Worm (Caenorhabditis elegans) whole organism, L4/young adult: ENCODE measurements around the gene ZK1127.12.

Source experiments
- W03F9.2 ChIP-seq: fragments of 150-350 bp; optimal IDR thresholded peaks from 2 replicates; lab custom pipeline; 2014; ENCODE audit warnings: missing biosample characterization, missing genetic modification characterization
- him-1 ChIP-seq: sonication (generic microtip); optimal IDR thresholded peaks from 2 replicates; lab custom pipeline; 2016; ENCODE audit warnings: missing genotype, missing genetic modification reagents, missing genetic modification characterization, missing compliant biosample characterization

ce11 chrII:7065391-7065790 is 13.5 kb downstream of the ZK1127.12 start, which contains the start of gene nos-2:
- TF ChIP-seq W03F9.2: no peak
- TF ChIP-seq him-1 (tag; lab: Kevin White, UChicago): no peak
